Fruit fly (Drosophila melanogaster): ENCODE results near the gene Hsc70-2.

Gene Hsc70-2

dm6 chr3R:13041750-13042149, 2.8 kb upstream of the Hsc70-2 start, which contains the start of gene CG11670:
Gene CG11670 (plus strand): TSS chr3R:13042050.
- TF ChIP-seq psq (optimal IDR thresholded peaks at IDR 0.05) (no peak), Myc (optimal IDR thresholded peaks at IDR 0.05) (no peak), ttk (optimal IDR thresholded peaks at IDR 0.05) (no peak), Sin3A (optimal IDR thresholded peaks at IDR 0.05) (no peak), insv (optimal IDR thresholded peaks at IDR 0.05) (no peak), h (optimal IDR thresholded peaks at IDR 0.05) (no peak)

- TF ChIP-seq Myc (optimal IDR thresholded peaks at IDR 0.05) (no peak), Sin3A (optimal IDR thresholded peaks at IDR 0.05) (no peak), insv (optimal IDR thresholded peaks at IDR 0.05) (no peak), psq (optimal IDR thresholded peaks at IDR 0.05) (no peak), h (optimal IDR thresholded peaks at IDR 0.05) (no peak)
Measured at dm6 chr3R:13042258-13043032, 2.1 kb upstream of the Hsc70-2 start, which contains the start of gene snk. Gene snk (minus strand): TSS chr3R:13042770.

- TF ChIP-seq ttk (optimal IDR thresholded peaks at IDR 0.05), result no peak
- no peak for TF ChIP-seq Sin3A (optimal IDR thresholded peaks at IDR 0.05)
- no peak for TF ChIP-seq insv (optimal IDR thresholded peaks at IDR 0.05)
- TF ChIP-seq h (optimal IDR thresholded peaks at IDR 0.05), result no peak
- no peak for TF ChIP-seq psq (optimal IDR thresholded peaks at IDR 0.05)
- TF ChIP-seq Myc (optimal IDR thresholded peaks at IDR 0.05), result no peak
Measured at dm6 chr3R:13043857-13044256, 702 bp upstream of the Hsc70-2 start, which contains the start of gene CG45122. Gene CG45122 (plus strand): TSS chr3R:13044157.

dm6 chr3R:13047431-13047830, 2.9 kb downstream of the Hsc70-2 start, which contains the start of gene CG31157:
Gene CG31157 (plus strand): TSS chr3R:13047731.
- no peak for TF ChIP-seq ttk (optimal IDR thresholded peaks at IDR 0.05)
- TF ChIP-seq Myc (optimal IDR thresholded peaks at IDR 0.05), result no peak
- no peak for TF ChIP-seq psq (optimal IDR thresholded peaks at IDR 0.05)
- no peak for TF ChIP-seq h (optimal IDR thresholded peaks at IDR 0.05)
- no peak for TF ChIP-seq insv (optimal IDR thresholded peaks at IDR 0.05)
- TF ChIP-seq Sin3A (optimal IDR thresholded peaks at IDR 0.05), result no peak

dm6 chr3R:13051298-13051723, 6.8 kb downstream of the Hsc70-2 start, which contains the start of gene CG7966:
Gene CG7966 (minus strand): TSS chr3R:13051453.
- TF ChIP-seq h (optimal IDR thresholded peaks at IDR 0.05) (no peak), insv (optimal IDR thresholded peaks at IDR 0.05) (no peak), ttk (optimal IDR thresholded peaks at IDR 0.05) (no peak), Sin3A (optimal IDR thresholded peaks at IDR 0.05) (no peak), Myc (optimal IDR thresholded peaks at IDR 0.05) (no peak), psq (optimal IDR thresholded peaks at IDR 0.05) (no peak)

- TF ChIP-seq Sin3A (optimal IDR thresholded peaks at IDR 0.05), result no peak
- no peak for TF ChIP-seq ttk (optimal IDR thresholded peaks at IDR 0.05)
- TF ChIP-seq Myc (optimal IDR thresholded peaks at IDR 0.05), result no peak
- no peak for TF ChIP-seq psq (optimal IDR thresholded peaks at IDR 0.05)
- no peak for TF ChIP-seq h (optimal IDR thresholded peaks at IDR 0.05)
- TF ChIP-seq insv (optimal IDR thresholded peaks at IDR 0.05), result no peak
Measured at dm6 chr3R:13051942-13052693, 7.6 kb downstream of the Hsc70-2 start, which contains the start of gene pic. Gene pic (plus strand): TSS chr3R:13052245.

- no peak for TF ChIP-seq h (optimal IDR thresholded peaks at IDR 0.05)
- TF ChIP-seq ttk (optimal IDR thresholded peaks at IDR 0.05), result no peak
- TF ChIP-seq Sin3A (optimal IDR thresholded peaks at IDR 0.05), result no peak
- TF ChIP-seq Myc (optimal IDR thresholded peaks at IDR 0.05), result no peak
- no peak for TF ChIP-seq insv (optimal IDR thresholded peaks at IDR 0.05)
- TF ChIP-seq psq (optimal IDR thresholded peaks at IDR 0.05), result no peak
Measured at dm6 chr3R:13056553-13056952, 12.0 kb downstream of the Hsc70-2 start.

- no peak for TF ChIP-seq psq (optimal IDR thresholded peaks at IDR 0.05)
- no peak for TF ChIP-seq Myc (optimal IDR thresholded peaks at IDR 0.05)
Measured at dm6 chr3R:13057121-13057805, 12.7 kb downstream of the Hsc70-2 start, which contains the start of gene sim. Gene sim (plus strand): TSS chr3R:13057755.

dm6 chr3R:13063746-13064592, 19.4 kb downstream of the Hsc70-2 start:
- TF ChIP-seq Sin3A (optimal IDR thresholded peaks at IDR 0.05) (no peak), ttk (optimal IDR thresholded peaks at IDR 0.05) (no peak), insv (optimal IDR thresholded peaks at IDR 0.05) (no peak), Myc (optimal IDR thresholded peaks at IDR 0.05) (no peak)

dm6 chr3R:13065180-13065757, 20.7 kb downstream of the Hsc70-2 start:
- TF ChIP-seq Sin3A (optimal IDR thresholded peaks at IDR 0.05) (no peak), ttk (optimal IDR thresholded peaks at IDR 0.05) (no peak), insv (optimal IDR thresholded peaks at IDR 0.05) (no peak), Myc (optimal IDR thresholded peaks at IDR 0.05) (no peak), psq (optimal IDR thresholded peaks at IDR 0.05) (no peak), h (optimal IDR thresholded peaks at IDR 0.05) (no peak)

dm6 chr3R:13068022-13068421, 23.5 kb downstream of the Hsc70-2 start:
- TF ChIP-seq Sin3A (optimal IDR thresholded peaks at IDR 0.05), result no peak
- TF ChIP-seq psq (optimal IDR thresholded peaks at IDR 0.05), result no peak
- no peak for TF ChIP-seq ttk (optimal IDR thresholded peaks at IDR 0.05)
- TF ChIP-seq Myc (optimal IDR thresholded peaks at IDR 0.05), result no peak
- TF ChIP-seq h (optimal IDR thresholded peaks at IDR 0.05), result no peak
